Fruit fly (Drosophila melanogaster) whole organism, embryonic: Measurements from ENCODE around the gene Atx2.

Experiments used
- Aef1 ChIP-seq: fragments of 200-800 bp; sonication (Bioruptor generic); IDR thresholded peaks from 3 replicates; pipeline ENCODE4 v1.3.6; 2022; ENCODE audit warnings: missing biosample characterization, missing genetic modification characterization
- Bdp1 ChIP-seq: fragments of 200-800 bp; sonication (Bioruptor generic); optimal IDR thresholded peaks from 3 replicates; lab custom pipeline; 2016; ENCODE audit warnings: missing biosample characterization, missing genetic modification characterization
- CG10462 ChIP-seq: fragments of 200-800 bp; sonication (Bioruptor generic); optimal IDR thresholded peaks from 2 replicates; lab custom pipeline; 2016; ENCODE audit warnings: missing biosample characterization, missing genetic modification characterization
- CG11696 ChIP-seq: fragments of 200-800 bp; sonication (Bioruptor generic); IDR thresholded peaks from 2 replicates; pipeline ENCODE4 v1.3.6; 2022; ENCODE audit warnings: missing biosample characterization, missing genetic modification characterization
- CG12104 ChIP-seq: fragments of 200-800 bp; sonication (Bioruptor generic); optimal IDR thresholded peaks from 3 replicates; lab custom pipeline; 2016; ENCODE audit warnings: missing biosample characterization, missing genetic modification characterization
- CG14860 ChIP-seq: fragments of 200-800 bp; sonication (Bioruptor generic); IDR thresholded peaks from 3 replicates; pipeline ENCODE4 v1.3.6; 2022; ENCODE audit warnings: missing biosample characterization, missing genetic modification characterization; ENCODE audit not compliant: partially characterized antibody
- CG14965 ChIP-seq: fragments of 200-800 bp; sonication (Bioruptor generic); optimal IDR thresholded peaks from 2 replicates; lab custom pipeline; 2016; ENCODE audit warnings: missing biosample characterization, missing genetic modification characterization, borderline replicate concordance
- CG1602 ChIP-seq: fragments of 200-800 bp; sonication (Bioruptor generic); optimal IDR thresholded peaks from 3 replicates; lab custom pipeline; 2016; ENCODE audit warnings: missing biosample characterization, missing genetic modification characterization
- CG1792 ChIP-seq: fragments of 200-800 bp; sonication (Bioruptor generic); optimal IDR thresholded peaks from 2 replicates; lab custom pipeline; 2016; ENCODE audit warnings: missing biosample characterization, missing genetic modification characterization
- CG18599 ChIP-seq: fragments of 200-800 bp; sonication (Bioruptor generic); optimal IDR thresholded peaks from 3 replicates; lab custom pipeline; 2017; ENCODE audit warnings: missing biosample characterization, missing genetic modification characterization, mild to moderate bottlenecking, moderate library complexity, missing genetic modification reagents
- CG2678 ChIP-seq: fragments of 200-800 bp; sonication (Bioruptor generic); optimal IDR thresholded peaks from 3 replicates; lab custom pipeline; 2019; ENCODE audit warnings: missing biosample characterization, mild to moderate bottlenecking, missing genetic modification characterization, moderate library complexity
- CG2889 ChIP-seq: fragments of 200-800 bp; sonication (Bioruptor generic); IDR thresholded peaks from 3 replicates; pipeline ENCODE4 v1.3.6; 2022; ENCODE audit warnings: missing biosample characterization, missing genetic modification characterization
- CG31441 ChIP-seq: fragments of 200-800 bp; sonication (Bioruptor generic); IDR thresholded peaks from 2 replicates; pipeline ENCODE4 v1.3.6; 2022; ENCODE audit warnings: missing biosample characterization, missing genetic modification characterization
- CG3726 ChIP-seq: fragments of 200-800 bp; sonication (Bioruptor generic); IDR thresholded peaks from 3 replicates; pipeline ENCODE4, ENCODE4 v1.3.6; 2022; ENCODE audit warnings: missing biosample characterization, missing genetic modification characterization
- CG3995 ChIP-seq: fragments of 200-800 bp; sonication (Bioruptor generic); optimal IDR thresholded peaks from 3 replicates; lab custom pipeline; 2016; ENCODE audit warnings: missing biosample characterization, missing genetic modification characterization
- CG4854 ChIP-seq: fragments of 200-800 bp; sonication (Bioruptor generic); optimal IDR thresholded peaks from 2 replicates; lab custom pipeline; 2016; ENCODE audit warnings: missing biosample characterization, missing genetic modification characterization, inconsistent platforms
- CG6654 ChIP-seq: fragments of 200-800 bp; sonication (Bioruptor generic); optimal IDR thresholded peaks from 2 replicates; lab custom pipeline; 2017; ENCODE audit warnings: missing biosample characterization, mild to moderate bottlenecking, missing genetic modification characterization
- CG7786 ChIP-seq: fragments of 200-800 bp; sonication (Bioruptor generic); optimal IDR thresholded peaks from 2 replicates; lab custom pipeline; 2016; ENCODE audit warnings: missing biosample characterization, missing genetic modification characterization
- CG7839 ChIP-seq: fragments of 200-800 bp; sonication (Bioruptor generic); optimal IDR thresholded peaks from 3 replicates; lab custom pipeline; 2018; ENCODE audit warnings: missing biosample characterization, mild to moderate bottlenecking, missing genetic modification characterization, moderate library complexity
- CG9876 ChIP-seq: fragments of 200-800 bp; sonication (Bioruptor generic); optimal IDR thresholded peaks from 2 replicates; lab custom pipeline; 2016; ENCODE audit warnings: missing biosample characterization, missing genetic modification characterization
- CTCF ChIP-seq: fragments of 200-800 bp; sonication (Bioruptor generic); optimal IDR thresholded peaks from 2 replicates; lab custom pipeline; 2017; ENCODE audit warnings: missing biosample characterization, mild to moderate bottlenecking, missing genetic modification characterization, moderate library complexity
- Dip2 ChIP-seq: fragments of 200-800 bp; sonication (Bioruptor generic); IDR thresholded peaks from 2 replicates; pipeline ENCODE4 v1.3.6; 2022; ENCODE audit warnings: missing biosample characterization, missing genetic modification characterization
- Doc2 ChIP-seq: fragments of 200-800 bp; sonication (Bioruptor generic); IDR thresholded peaks from 2 replicates; pipeline ENCODE4 v1.3.6; 2022; ENCODE audit warnings: missing biosample characterization, missing genetic modification characterization
- Dref ChIP-seq: fragments of 200-800 bp; sonication (Bioruptor generic); IDR thresholded peaks from 2 replicates; pipeline ENCODE4 v1.3.6; 2022; ENCODE audit warnings: missing biosample characterization, missing genetic modification characterization
- ERR ChIP-seq: fragments of 200-800 bp; sonication (Bioruptor generic); optimal IDR thresholded peaks from 2 replicates; lab custom pipeline; 2016; ENCODE audit warnings: missing biosample characterization, missing genetic modification characterization
- Eip74EF ChIP-seq, 2 experiments: fragments of 200-800 bp in 1 of 2; fragments of >200 bp in 1 of 2; sonication (Bioruptor generic) in 1 of 2; optimal IDR thresholded peaks; 2 replicates each; lab custom pipeline; 2017 to 2019; ENCODE audit warnings: missing biosample characterization in 2 of 2, missing genetic modification characterization in 2 of 2, mild to moderate bottlenecking in 1 of 2, moderate library complexity in 1 of 2
- HLH54F ChIP-seq: fragments of 200-800 bp; sonication (Bioruptor generic); optimal IDR thresholded peaks from 3 replicates; lab custom pipeline; 2016; ENCODE audit warnings: missing biosample characterization, missing genetic modification characterization
- Lim3 ChIP-seq: fragments of 200-800 bp; sonication (Bioruptor generic); IDR thresholded peaks from 2 replicates; pipeline ENCODE4 v1.3.6; 2022; ENCODE audit warnings: missing biosample characterization, missing genetic modification characterization
- Ravus ChIP-seq: fragments of 200-800 bp; sonication (Bioruptor generic); IDR thresholded peaks from 2 replicates; pipeline ENCODE4 v1.3.6; 2022; ENCODE audit warnings: missing biosample characterization, missing genetic modification characterization
- Side ChIP-seq: fragments of 200-800 bp; sonication (Bioruptor generic); optimal IDR thresholded peaks from 2 replicates; lab custom pipeline; 2016; ENCODE audit warnings: missing biosample characterization, missing genetic modification characterization
- Sin3A ChIP-seq: fragments of >200 bp; optimal IDR thresholded peaks from 2 replicates; lab custom pipeline; 2018
- Vsx1 ChIP-seq: fragments of 200-800 bp; sonication (Bioruptor generic); optimal IDR thresholded peaks from 2 replicates; lab custom pipeline; 2017; ENCODE audit warnings: missing biosample characterization, mild to moderate bottlenecking, missing genetic modification characterization, missing genetic modification reagents
- al ChIP-seq: fragments of 200-800 bp; sonication (Bioruptor generic); IDR thresholded peaks from 2 replicates; pipeline ENCODE4 v1.3.6; 2022; ENCODE audit warnings: missing biosample characterization, missing genetic modification characterization
- bigmax ChIP-seq: fragments of 200-800 bp; sonication (Bioruptor generic); optimal IDR thresholded peaks from 2 replicates; lab custom pipeline; 2018; ENCODE audit warnings: missing biosample characterization, mild to moderate bottlenecking, missing genetic modification characterization
- bsh ChIP-seq, 2 experiments: fragments of 200-800 bp; sonication (Bioruptor generic); optimal IDR thresholded peaks; 2 replicates each; lab custom pipeline; 2017 to 2018; ENCODE audit warnings: mild to moderate bottlenecking in 2 of 2, missing biosample characterization in 2 of 2, missing genetic modification characterization in 2 of 2, moderate library complexity in 1 of 2
- dmrt11E ChIP-seq: fragments of 200-800 bp; sonication (Bioruptor generic); optimal IDR thresholded peaks from 3 replicates; lab custom pipeline; 2018; ENCODE audit warnings: missing biosample characterization, mild to moderate bottlenecking, missing genetic modification characterization, moderate library complexity
- en ChIP-seq: fragments of 200-800 bp; sonication (Bioruptor generic); optimal IDR thresholded peaks from 2 replicates; lab custom pipeline; 2016; ENCODE audit warnings: missing biosample characterization, missing genetic modification characterization
- exex ChIP-seq: fragments of 200-800 bp; sonication (Bioruptor generic); optimal IDR thresholded peaks from 4 replicates; lab custom pipeline; 2018; ENCODE audit warnings: missing biosample characterization, mild to moderate bottlenecking, missing genetic modification characterization, moderate library complexity
- gce ChIP-seq: fragments of 200-800 bp; sonication (Bioruptor generic); IDR thresholded peaks from 3 replicates; pipeline ENCODE4 v1.3.6; 2022; ENCODE audit warnings: missing biosample characterization, missing genetic modification characterization
- hbn ChIP-seq: fragments of 200-800 bp; sonication (Bioruptor generic); IDR thresholded peaks from 2 replicates; pipeline ENCODE4 v1.3.6; 2022; ENCODE audit warnings: missing biosample characterization, missing genetic modification characterization; ENCODE audit not compliant: partially characterized antibody
- insv ChIP-seq, 2 experiments: fragments of 200-800 bp; sonication (Bioruptor generic); optimal IDR thresholded peaks; 3 replicates each; lab custom pipeline; 2016 to 2018; ENCODE audit warnings: missing biosample characterization in 2 of 2, missing genetic modification characterization in 2 of 2
- maf-S ChIP-seq: fragments of 200-800 bp; sonication (Bioruptor generic); optimal IDR thresholded peaks from 2 replicates; lab custom pipeline; 2016; ENCODE audit warnings: missing biosample characterization, missing genetic modification characterization
- mirr ChIP-seq: fragments of 200-800 bp; sonication (Bioruptor generic); optimal IDR thresholded peaks from 3 replicates; lab custom pipeline; 2018; ENCODE audit warnings: missing biosample characterization, mild to moderate bottlenecking, missing genetic modification characterization
- peb ChIP-seq: fragments of 200-800 bp; sonication (Bioruptor generic); IDR thresholded peaks from 2 replicates; pipeline ENCODE4 v1.3.6; 2022; ENCODE audit warnings: missing biosample characterization, missing genetic modification characterization
- pho ChIP-seq: fragments of 200-800 bp; sonication (Bioruptor generic); optimal IDR thresholded peaks from 2 replicates; lab custom pipeline; 2016; ENCODE audit warnings: missing biosample characterization, missing genetic modification characterization
- sc ChIP-seq, 3 experiments: fragments of >200 bp in 2 of 3; fragments of 200-800 bp in 1 of 3; sonication (Bioruptor generic) in 1 of 3; optimal IDR thresholded peaks; 2 replicates in 2 of 3; 3 replicates in 1 of 3; lab custom pipeline; 2017; ENCODE audit warnings: mild to moderate bottlenecking in 1 of 3, missing biosample characterization in 1 of 3, missing genetic modification characterization in 1 of 3, missing genetic modification reagents in 1 of 3
- sens-2 ChIP-seq: fragments of 200-800 bp; sonication (Bioruptor generic); IDR thresholded peaks from 2 replicates; pipeline ENCODE4 v1.3.6; 2022; ENCODE audit warnings: missing biosample characterization, missing genetic modification characterization
- shn ChIP-seq: fragments of 200-800 bp; sonication (Bioruptor generic); optimal IDR thresholded peaks from 3 replicates; lab custom pipeline; 2016; ENCODE audit warnings: missing biosample characterization, missing genetic modification characterization
- sima ChIP-seq: fragments of 200-800 bp; sonication (Bioruptor generic); optimal IDR thresholded peaks from 2 replicates; lab custom pipeline; 2016; ENCODE audit warnings: missing biosample characterization, missing genetic modification characterization
- tin ChIP-seq: fragments of 200-800 bp; sonication (Bioruptor generic); optimal IDR thresholded peaks from 3 replicates; lab custom pipeline; 2016; ENCODE audit warnings: missing biosample characterization, missing genetic modification characterization
- toy ChIP-seq: fragments of 200-800 bp; sonication (Bioruptor generic); IDR thresholded peaks from 2 replicates; pipeline ENCODE4 v1.3.6; 2022; ENCODE audit warnings: missing biosample characterization, missing genetic modification characterization
- ttk ChIP-seq: fragments of 200-800 bp; sonication (Bioruptor generic); IDR thresholded peaks from 2 replicates; pipeline ENCODE4 v2.1.2; 2022; ENCODE audit warnings: missing biosample characterization, missing genetic modification characterization
- z ChIP-seq: fragments of 200-800 bp; sonication (Bioruptor generic); IDR thresholded peaks from 3 replicates; pipeline ENCODE4 v1.3.6; 2022; ENCODE audit warnings: missing biosample characterization, missing genetic modification characterization

Gene Atx2

dm6 chr3R:15427818-15428199, 19.6 kb downstream of the Atx2 start (continued):
- TF ChIP-seq sens-2 (GFP tag; lab: Robert Waterston, UW) (peak; percentile 27; the same call in 1 of the 2 replicates), CG12104 (GFP tag; lab: Kevin White, UChicago) (no peak), Dip2 (GFP tag; lab: Robert Waterston, UW) (no peak), CG2678 (tag; lab: Kevin White, UChicago) (peak; percentile 60), bigmax (no peak), CG6654 (GFP tag; lab: Kevin White, UChicago) (no peak), CG1792 (no peak), ttk (GFP tag; lab: Robert Waterston, UW) (no peak), Aef1 (GFP tag; lab: Robert Waterston, UW) (no peak), en (GFP tag; lab: Kevin White, UChicago) (peak; percentile 6), CG7839 (tag; lab: Kevin White, UChicago) (peak; percentile 67), maf-S (no peak), gce (GFP tag; lab: Robert Waterston, UW) (no peak), ERR (GFP tag; lab: Kevin White, UChicago) (no peak), Doc2 (no peak), al (no peak), CTCF (GFP tag; lab: Kevin White, UChicago) (no peak), peb (GFP tag; lab: Robert Waterston, UW) (peak; percentile 48; the same call in 1 of the 2 replicates), CG31441 (GFP tag; lab: Robert Waterston, UW) (peak; percentile 73), Lim3 (GFP tag; lab: Robert Waterston, UW) (no peak), hbn (no peak), CG4854 (GFP tag; lab: Kevin White, UChicago) (no peak), toy (no peak), CG18599 (GFP tag; lab: Kevin White, UChicago) (no peak), Sin3A (no peak), mirr (GFP tag; lab: Kevin White, UChicago) (no peak), CG7786 (no peak), bsh (GFP tag; optimal IDR thresholded peaks at IDR 0.05; lab: Kevin White, UChicago) (peak; percentile 31 to 91), CG3995 (GFP tag; lab: Kevin White, UChicago) (no peak), insv (GFP tag; optimal IDR thresholded peaks at IDR 0.05; lab: Kevin White, UChicago) (no peak), Eip74EF (GFP tag; optimal IDR thresholded peaks at IDR 0.05; lab: Kevin White, UChicago) (peak in 1 of 2 experiments; percentile 54), CG14860 (no peak), Ravus (GFP tag; lab: Robert Waterston, UW) (no peak), CG11696 (GFP tag; lab: Robert Waterston, UW) (no peak), Dref (GFP tag; lab: Robert Waterston, UW) (no peak), exex (tag; lab: Kevin White, UChicago) (no peak), pho (GFP tag; lab: Kevin White, UChicago) (no peak), CG2889 (no peak), dmrt11E (tag; lab: Kevin White, UChicago) (peak; percentile 82), CG9876 (no peak), Bdp1 (no peak), z (no peak), sima (GFP tag; lab: Kevin White, UChicago) (no peak), CG14965 (GFP tag; lab: Kevin White, UChicago) (no peak), HLH54F (GFP tag; lab: Kevin White, UChicago) (no peak), shn (GFP tag; lab: Kevin White, UChicago) (no peak), CG1602 (GFP tag; lab: Kevin White, UChicago) (peak; percentile 40), CG3726 (GFP tag; lab: Robert Waterston, UW) (peak; percentile 21; the same call in 1 of the 3 replicates), Side (GFP tag; lab: Kevin White, UChicago) (no peak), Vsx1 (GFP tag; lab: Kevin White, UChicago) (no peak), tin (peak; percentile 33), CG10462 (GFP tag; lab: Kevin White, UChicago) (peak; percentile 15), sc (optimal IDR thresholded peaks at IDR 0.05; lab: Kevin White, UChicago) (no peak), sc (GFP tag; optimal IDR thresholded peaks at IDR 0.05; lab: Kevin White, UChicago) (peak; percentile 34)
